Fruit fly (Drosophila melanogaster): ENCODE measurements around the gene Elo68beta.

- TF ChIP-seq h (optimal IDR thresholded peaks at IDR 0.05): no peak
- TF ChIP-seq Sin3A (optimal IDR thresholded peaks at IDR 0.05): no peak
- no peak for TF ChIP-seq insv (optimal IDR thresholded peaks at IDR 0.05)
- no peak for TF ChIP-seq psq (optimal IDR thresholded peaks at IDR 0.05)
- no peak for TF ChIP-seq ttk (optimal IDR thresholded peaks at IDR 0.05)
- no peak for TF ChIP-seq Myc (optimal IDR thresholded peaks at IDR 0.05)
Observed at dm6 chr3L:11062441-11062840, 39.1 kb downstream of the Elo68beta start, which contains the start of gene CG32069.

All from Kc167 (cell line).